Worm (Caenorhabditis elegans): Measurements from ENCODE around the gene K10D2.8.

K10D2.8 gene

DNA sequence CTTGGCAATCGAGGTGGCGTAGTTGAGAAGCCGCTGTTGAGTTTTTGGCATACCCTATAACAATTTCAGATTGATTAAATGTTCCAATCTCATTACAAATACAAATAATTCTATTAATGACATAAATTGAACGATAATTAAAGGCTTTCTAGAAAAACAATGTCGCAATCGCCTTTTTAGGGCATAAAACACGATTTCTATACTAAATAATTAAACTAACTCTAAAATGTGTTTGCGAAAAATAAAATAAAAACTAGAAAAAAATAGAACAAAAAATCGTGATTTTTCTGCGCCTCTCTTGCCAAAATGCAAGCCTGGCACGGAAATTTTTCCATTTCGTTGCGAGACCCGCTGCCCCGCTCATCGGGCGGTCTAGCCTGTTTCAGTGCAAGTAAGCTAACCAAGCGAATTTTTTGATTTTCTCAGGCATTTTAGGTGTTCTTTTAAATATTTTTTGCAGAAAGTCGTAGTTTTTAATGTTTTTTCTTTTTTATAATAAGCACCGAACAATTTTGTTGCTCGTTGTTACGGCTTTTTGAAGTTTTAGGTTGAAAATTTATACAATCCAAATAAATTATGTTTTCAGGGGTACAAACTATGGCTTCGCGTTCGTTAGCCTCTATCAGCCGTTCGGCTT lies 39.4 kb downstream of the K10D2.8 start, which contains the start of the genes C34E10.12, C34E10.10 and atp-2 (continued):
- TF ChIP-seq F55B11.4 (tag; optimal IDR thresholded peaks at IDR 0.05; ENCODE audit: borderline replicate concordance, insufficient read depth), result no peak
- TF ChIP-seq dpl-1 (GFP tag; optimal IDR thresholded peaks at IDR 0.05), result peak; percentile 58
- no peak for TF ChIP-seq F52B5.7 (tag; optimal IDR thresholded peaks at IDR 0.05)
- no peak for TF ChIP-seq snpc-4 (GFP tag; optimal IDR thresholded peaks at IDR 0.05)
- peak; percentile 24 to 75 (median 40) for TF ChIP-seq snpc-4 (tag; optimal IDR thresholded peaks at IDR 0.05)
- peak; percentile 72 for TF ChIP-seq madf-6 (GFP tag; IDR thresholded peaks at IDR 0.05)
- TF ChIP-seq K12H6.12 (tag; optimal IDR thresholded peaks at IDR 0.05), result no peak
- TF ChIP-seq ceh-91 (GFP tag; IDR thresholded peaks at IDR 0.05), result no peak
- TF ChIP-seq pbrm-1 (GFP tag; IDR thresholded peaks at IDR 0.05), result peak; percentile 50; the same call in 1 of the 2 replicates
- TF ChIP-seq nhr-90 (tag; optimal IDR thresholded peaks at IDR 0.05), result no peak
- TF ChIP-seq Y53F4B.3 (GFP tag; IDR thresholded peaks at IDR 0.05), result no peak
- TF ChIP-seq sptf-2 (GFP tag; optimal IDR thresholded peaks at IDR 0.05), result no peak
- TF ChIP-seq hmg-1.2 (GFP tag; IDR thresholded peaks at IDR 0.05), result peak; percentile 47; the same call in 1 of the 2 replicates
- TF ChIP-seq ekl-4 (GFP tag; IDR thresholded peaks at IDR 0.05), result peak; percentile 59
- no peak for TF ChIP-seq F57C9.4 (tag; optimal IDR thresholded peaks at IDR 0.05)
- TF ChIP-seq Y95B8A.8 (GFP tag; IDR thresholded peaks at IDR 0.05), result no peak
- TF ChIP-seq lsy-27 (tag; optimal IDR thresholded peaks at IDR 0.05; ENCODE audit: borderline replicate concordance, insufficient read depth), result no peak
- TF ChIP-seq ceh-27 (GFP tag; optimal IDR thresholded peaks at IDR 0.05), result peak; percentile 58
- no peak for TF ChIP-seq Y79H2A.3 (GFP tag; conservative IDR thresholded peaks at IDR 0.05)
- no peak for TF ChIP-seq hsf-1 (GFP tag; IDR thresholded peaks at IDR 0.05)
- TF ChIP-seq T26A5.8 (tag; optimal IDR thresholded peaks at IDR 0.05), result no peak
- no peak for TF ChIP-seq chd-7 (tag; optimal IDR thresholded peaks at IDR 0.05)
- TF ChIP-seq mcd-1 (GFP tag; IDR thresholded peaks at IDR 0.05), result peak; percentile 73
- TF ChIP-seq lir-1 (GFP tag; conservative IDR thresholded peaks at IDR 0.05), result no peak
- TF ChIP-seq nfya-1 (tag; optimal IDR thresholded peaks at IDR 0.05; ENCODE audit: borderline replicate concordance, insufficient read depth), result no peak
- TF ChIP-seq K11D2.4 (GFP tag; IDR thresholded peaks at IDR 0.05), result peak; percentile 20; the same call in 1 of the 2 replicates
- TF ChIP-seq bed-2 (GFP tag; IDR thresholded peaks at IDR 0.05), result no peak
- TF ChIP-seq atf-7 (tag; optimal IDR thresholded peaks at IDR 0.05), result no peak
- TF ChIP-seq let-607 (tag; optimal IDR thresholded peaks at IDR 0.05), result no peak
- TF ChIP-seq rec-8 (tag; optimal IDR thresholded peaks at IDR 0.05), result no peak
- TF ChIP-seq zfh-2 (GFP tag; conservative IDR thresholded peaks at IDR 0.05), result no peak

DNA sequence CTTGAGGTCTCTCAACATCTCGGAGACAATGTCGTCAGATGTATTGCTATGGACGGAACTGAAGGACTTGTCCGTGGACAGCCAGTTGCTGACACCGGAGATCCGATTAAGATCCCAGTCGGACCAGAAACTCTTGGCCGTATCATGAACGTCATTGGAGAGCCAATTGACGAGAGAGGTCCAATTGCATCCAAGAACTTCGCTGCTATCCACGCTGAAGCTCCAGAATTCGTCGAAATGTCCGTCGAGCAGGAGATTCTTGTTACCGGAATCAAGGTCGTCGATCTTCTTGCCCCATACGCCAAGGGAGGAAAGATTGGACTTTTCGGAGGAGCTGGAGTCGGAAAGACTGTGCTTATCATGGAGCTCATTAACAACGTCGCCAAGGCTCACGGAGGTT lies 40.3 kb downstream of the K10D2.8 start:
- TF ChIP-seq ztf-22 (GFP tag; optimal IDR thresholded peaks at IDR 0.05) (no peak), attf-3 (GFP tag; conservative IDR thresholded peaks at IDR 0.05) (no peak)

DNA sequence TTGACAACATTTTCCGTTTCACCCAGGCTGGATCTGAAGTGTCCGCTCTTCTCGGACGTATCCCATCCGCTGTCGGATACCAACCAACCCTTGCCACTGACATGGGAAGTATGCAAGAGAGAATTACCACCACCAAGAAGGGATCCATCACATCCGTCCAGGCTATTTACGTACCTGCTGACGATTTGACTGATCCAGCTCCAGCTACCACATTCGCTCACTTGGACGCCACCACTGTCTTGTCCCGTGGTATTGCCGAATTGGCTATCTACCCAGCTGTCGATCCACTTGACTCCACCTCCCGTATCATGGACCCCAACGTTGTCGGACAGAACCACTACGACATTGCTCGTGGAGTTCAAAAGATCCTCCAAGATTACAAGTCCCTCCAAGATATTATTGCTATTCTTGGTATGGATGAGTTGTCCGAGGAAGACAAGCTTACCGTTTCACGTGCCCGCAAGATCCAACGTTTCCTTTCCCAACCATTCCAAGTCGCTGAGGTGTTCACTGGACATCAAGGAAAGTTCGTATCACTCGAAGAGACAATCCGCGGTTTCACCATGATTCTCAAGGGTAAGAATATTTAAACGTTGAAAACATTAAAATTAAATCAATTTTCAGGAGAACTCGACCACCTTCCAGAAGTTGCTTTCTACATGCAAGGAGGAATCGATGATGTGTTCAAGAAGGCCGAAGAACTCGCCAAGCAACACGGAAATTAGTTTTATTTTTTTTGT lies 41.2 kb downstream of the K10D2.8 start:
- TF ChIP-seq tlf-1 (GFP tag; optimal IDR thresholded peaks at IDR 0.05) (no peak), ztf-6 (GFP tag; IDR thresholded peaks at IDR 0.05) (no peak), nhr-179 (tag; optimal IDR thresholded peaks at IDR 0.05) (no peak), repo-1 (tag; optimal IDR thresholded peaks at IDR 0.05) (no peak), lsl-1 (GFP tag; optimal IDR thresholded peaks at IDR 0.05) (no peak), T07F8.4 (tag; optimal IDR thresholded peaks at IDR 0.05) (no peak), athp-1 (tag; optimal IDR thresholded peaks at IDR 0.05) (no peak), F55B11.4 (tag; optimal IDR thresholded peaks at IDR 0.05; ENCODE audit: borderline replicate concordance, insufficient read depth) (no peak), nfya-1 (tag; optimal IDR thresholded peaks at IDR 0.05; ENCODE audit: borderline replicate concordance, insufficient read depth) (no peak), ztf-28 (GFP tag; IDR thresholded peaks at IDR 0.05) (no peak), hsf-1 (GFP tag; IDR thresholded peaks at IDR 0.05) (no peak), hlh-26 (GFP tag; conservative IDR thresholded peaks at IDR 0.05) (no peak), aptf-3 (GFP tag; IDR thresholded peaks at IDR 0.05) (no peak), madf-3 (GFP tag; IDR thresholded peaks at IDR 0.05) (0 out of 2 replicates have a peak, but pooled peaks have one; percentile 28), ekl-4 (GFP tag; IDR thresholded peaks at IDR 0.05) (no peak)
